Fruit fly (Drosophila melanogaster) whole organism, embryonic: ENCODE measurements around the gene CG14795.

Source experiments
- Atf3 ChIP-seq: fragments of 200-800 bp; sonication (Bioruptor generic); optimal IDR thresholded peaks from 3 replicates; lab custom pipeline; 2016; ENCODE audit warnings: missing biosample characterization, missing genetic modification characterization
- Blimp-1 ChIP-seq: fragments of 200-800 bp; sonication (Bioruptor generic); optimal IDR thresholded peaks from 3 replicates; lab custom pipeline; 2018; ENCODE audit warnings: missing biosample characterization, missing genetic modification characterization, mild to moderate bottlenecking, moderate library complexity, missing genetic modification reagents
- CG11247 ChIP-seq: fragments of 200-800 bp; sonication (Bioruptor generic); IDR thresholded peaks from 2 replicates; pipeline ENCODE4 v1.3.6; 2022; ENCODE audit warnings: missing biosample characterization, missing genetic modification characterization
- CG12769 ChIP-seq: fragments of 200-800 bp; sonication (Bioruptor generic); optimal IDR thresholded peaks from 2 replicates; lab custom pipeline; 2019; ENCODE audit warnings: missing biosample characterization, mild to moderate bottlenecking, missing genetic modification characterization, moderate library complexity
- CG13424 ChIP-seq: fragments of 200-800 bp; sonication (Bioruptor generic); optimal IDR thresholded peaks from 2 replicates; lab custom pipeline; 2019; ENCODE audit warnings: missing biosample characterization, mild to moderate bottlenecking, missing genetic modification characterization, moderate library complexity
- CG14710 ChIP-seq: fragments of 200-800 bp; sonication (Bioruptor generic); optimal IDR thresholded peaks from 3 replicates; lab custom pipeline; 2019; ENCODE audit warnings: missing biosample characterization, mild to moderate bottlenecking, missing genetic modification characterization, moderate library complexity
- CG14860 ChIP-seq: fragments of 200-800 bp; sonication (Bioruptor generic); IDR thresholded peaks from 3 replicates; pipeline ENCODE4 v1.3.6; 2022; ENCODE audit warnings: missing biosample characterization, missing genetic modification characterization; ENCODE audit not compliant: partially characterized antibody
- CG14965 ChIP-seq: fragments of 200-800 bp; sonication (Bioruptor generic); optimal IDR thresholded peaks from 2 replicates; lab custom pipeline; 2016; ENCODE audit warnings: missing biosample characterization, missing genetic modification characterization, borderline replicate concordance
- CG17912 ChIP-seq: fragments of 200-800 bp; sonication (Bioruptor generic); optimal IDR thresholded peaks from 2 replicates; lab custom pipeline; 2018; ENCODE audit warnings: missing biosample characterization, mild to moderate bottlenecking, missing genetic modification characterization
- CG1792 ChIP-seq: fragments of 200-800 bp; sonication (Bioruptor generic); optimal IDR thresholded peaks from 2 replicates; lab custom pipeline; 2016; ENCODE audit warnings: missing biosample characterization, missing genetic modification characterization
- CG18619 ChIP-seq: fragments of 200-800 bp; sonication (Bioruptor generic); optimal IDR thresholded peaks from 3 replicates; lab custom pipeline; 2017; ENCODE audit warnings: missing biosample characterization, mild to moderate bottlenecking, missing genetic modification characterization
- CG3163 ChIP-seq: fragments of 200-800 bp; sonication (Bioruptor generic); optimal IDR thresholded peaks from 3 replicates; lab custom pipeline; 2016; ENCODE audit warnings: missing biosample characterization, missing genetic modification characterization
- CG6272 ChIP-seq: fragments of 200-800 bp; sonication (Bioruptor generic); IDR thresholded peaks from 2 replicates; pipeline ENCODE4 v1.3.6; 2022; ENCODE audit warnings: missing biosample characterization, missing genetic modification characterization
- CG6683 ChIP-seq: fragments of 200-800 bp; sonication (Bioruptor generic); optimal IDR thresholded peaks from 2 replicates; lab custom pipeline; 2017; ENCODE audit warnings: missing biosample characterization, mild to moderate bottlenecking, missing genetic modification characterization, missing genetic modification reagents
- CG8089 ChIP-seq: fragments of 200-800 bp; sonication (Bioruptor generic); optimal IDR thresholded peaks from 3 replicates; lab custom pipeline; 2016; ENCODE audit warnings: missing biosample characterization, missing genetic modification characterization
- CG8290 ChIP-seq, 3 experiments: fragments of 200-800 bp; sonication (Bioruptor generic); optimal IDR thresholded peaks; 2 replicates each; lab custom pipeline; 2016 to 2019; ENCODE audit warnings: missing biosample characterization in 3 of 3, missing genetic modification characterization in 3 of 3, mild to moderate bottlenecking in 2 of 3, moderate library complexity in 1 of 3
- CG9797 ChIP-seq: fragments of 200-800 bp; sonication (Bioruptor generic); optimal IDR thresholded peaks from 3 replicates; lab custom pipeline; 2018; ENCODE audit warnings: missing biosample characterization, mild to moderate bottlenecking, missing genetic modification characterization
- CG9876 ChIP-seq: fragments of 200-800 bp; sonication (Bioruptor generic); optimal IDR thresholded peaks from 2 replicates; lab custom pipeline; 2016; ENCODE audit warnings: missing biosample characterization, missing genetic modification characterization
- CG9932 ChIP-seq: fragments of 200-800 bp; sonication (Bioruptor generic); IDR thresholded peaks from 2 replicates; pipeline ENCODE4 v1.3.6; 2022; ENCODE audit warnings: missing biosample characterization, missing genetic modification characterization
- Dad ChIP-seq: fragments of 200-800 bp; sonication (Bioruptor generic); optimal IDR thresholded peaks from 3 replicates; lab custom pipeline; 2016; ENCODE audit warnings: missing biosample characterization, missing genetic modification characterization
- Doc3 ChIP-seq: fragments of 200-800 bp; sonication (Bioruptor generic); IDR thresholded peaks from 3 replicates; pipeline ENCODE4 v1.3.6; 2022; ENCODE audit warnings: missing biosample characterization, missing genetic modification characterization; ENCODE audit not compliant: partially characterized antibody
- ERR ChIP-seq: fragments of 200-800 bp; sonication (Bioruptor generic); optimal IDR thresholded peaks from 2 replicates; lab custom pipeline; 2016; ENCODE audit warnings: missing biosample characterization, missing genetic modification characterization
- Eip74EF ChIP-seq, 2 experiments: fragments of 200-800 bp in 1 of 2; fragments of >200 bp in 1 of 2; sonication (Bioruptor generic) in 1 of 2; optimal IDR thresholded peaks; 2 replicates each; lab custom pipeline; 2017 to 2019; ENCODE audit warnings: missing biosample characterization in 2 of 2, missing genetic modification characterization in 2 of 2, mild to moderate bottlenecking in 1 of 2, moderate library complexity in 1 of 2
- Lhr ChIP-seq: fragments of 200-800 bp; sonication (Bioruptor generic); optimal IDR thresholded peaks from 3 replicates; lab custom pipeline; 2017; ENCODE audit warnings: mild to moderate bottlenecking, missing biosample characterization, missing genetic modification reagents, missing genetic modification characterization
- Nf-YB ChIP-seq: fragments of 200-800 bp; sonication (Bioruptor generic); optimal IDR thresholded peaks from 3 replicates; lab custom pipeline; 2019; ENCODE audit warnings: missing biosample characterization, mild to moderate bottlenecking, missing genetic modification characterization, moderate library complexity
- Side ChIP-seq: fragments of 200-800 bp; sonication (Bioruptor generic); optimal IDR thresholded peaks from 2 replicates; lab custom pipeline; 2016; ENCODE audit warnings: missing biosample characterization, missing genetic modification characterization
- Xrp1 ChIP-seq: fragments of 200-800 bp; sonication (Bioruptor generic); IDR thresholded peaks from 2 replicates; pipeline ENCODE4 v1.3.6; 2022; ENCODE audit warnings: missing biosample characterization, missing genetic modification characterization
- ara ChIP-seq: fragments of 200-800 bp; sonication (Bioruptor generic); IDR thresholded peaks from 2 replicates; pipeline ENCODE4 v1.3.6; 2022; ENCODE audit warnings: missing biosample characterization, missing genetic modification characterization
- chn ChIP-seq: fragments of 200-800 bp; sonication (Bioruptor generic); optimal IDR thresholded peaks from 2 replicates; lab custom pipeline; 2016; ENCODE audit warnings: missing biosample characterization, missing genetic modification characterization
- crc ChIP-seq: fragments of 200-800 bp; sonication (Bioruptor generic); optimal IDR thresholded peaks from 2 replicates; lab custom pipeline; 2016; ENCODE audit warnings: missing biosample characterization, missing genetic modification characterization
- crp ChIP-seq, 2 experiments: fragments of 200-800 bp; sonication (Bioruptor generic); optimal IDR thresholded peaks; 2 replicates in 1 of 2; 3 replicates in 1 of 2; lab custom pipeline; 2017; ENCODE audit warnings: missing biosample characterization in 2 of 2, missing genetic modification characterization in 2 of 2, mild to moderate bottlenecking in 1 of 2, moderate library complexity in 1 of 2
- dm ChIP-seq: fragments of 200-800 bp; sonication (Bioruptor generic); optimal IDR thresholded peaks from 3 replicates; lab custom pipeline; 2016; ENCODE audit warnings: missing biosample characterization, missing genetic modification characterization
- dmrt11E ChIP-seq: fragments of 200-800 bp; sonication (Bioruptor generic); optimal IDR thresholded peaks from 3 replicates; lab custom pipeline; 2018; ENCODE audit warnings: missing biosample characterization, mild to moderate bottlenecking, missing genetic modification characterization, moderate library complexity
- dmrt99B ChIP-seq: fragments of 200-800 bp; sonication (Bioruptor generic); optimal IDR thresholded peaks from 2 replicates; lab custom pipeline; 2018; ENCODE audit warnings: missing biosample characterization, mild to moderate bottlenecking, missing genetic modification characterization, moderate library complexity
- eve ChIP-seq, 2 experiments: fragments of >200 bp; optimal IDR thresholded peaks; 2 replicates each; lab custom pipeline; 2017; ENCODE audit warnings: missing biosample characterization in 2 of 2, missing genetic modification characterization in 2 of 2
- exex ChIP-seq: fragments of 200-800 bp; sonication (Bioruptor generic); optimal IDR thresholded peaks from 4 replicates; lab custom pipeline; 2018; ENCODE audit warnings: missing biosample characterization, mild to moderate bottlenecking, missing genetic modification characterization, moderate library complexity
- gfzf ChIP-seq: fragments of 200-800 bp; sonication (Bioruptor generic); optimal IDR thresholded peaks from 2 replicates; lab custom pipeline; 2016; ENCODE audit warnings: missing biosample characterization, mild to moderate bottlenecking, missing genetic modification characterization, moderate library complexity
- lola ChIP-seq, 3 experiments: fragments of >200 bp in 2 of 3; fragments of 200-800 bp in 1 of 3; sonication (Bioruptor generic) in 1 of 3; optimal IDR thresholded peaks; 2 replicates each; lab custom pipeline; 2017 to 2019; ENCODE audit warnings: missing biosample characterization in 3 of 3, missing genetic modification characterization in 3 of 3, mild to moderate bottlenecking in 1 of 3, moderate library complexity in 1 of 3
- nerfin-1 ChIP-seq: fragments of 200-800 bp; sonication (Bioruptor generic); optimal IDR thresholded peaks from 3 replicates; lab custom pipeline; 2019; ENCODE audit warnings: missing biosample characterization, mild to moderate bottlenecking, missing genetic modification characterization, moderate library complexity
- onecut ChIP-seq: fragments of 200-800 bp; sonication (Bioruptor generic); IDR thresholded peaks from 2 replicates; pipeline ENCODE4 v1.3.6; 2022; ENCODE audit warnings: missing biosample characterization, missing genetic modification characterization
- pfk ChIP-seq: fragments of 200-800 bp; sonication (Bioruptor generic); optimal IDR thresholded peaks from 2 replicates; lab custom pipeline; 2018; ENCODE audit warnings: missing biosample characterization, mild to moderate bottlenecking, missing genetic modification characterization, moderate library complexity
- pzg ChIP-seq: fragments of 200-800 bp; sonication (Bioruptor generic); optimal IDR thresholded peaks from 3 replicates; lab custom pipeline; 2018; ENCODE audit warnings: missing biosample characterization, mild to moderate bottlenecking, missing genetic modification characterization, moderate library complexity
- slbo ChIP-seq: fragments of 200-800 bp; sonication (Bioruptor generic); IDR thresholded peaks from 2 replicates; pipeline ENCODE4 v1.3.6; 2022; ENCODE audit warnings: missing biosample characterization, missing genetic modification characterization
- sna ChIP-seq: fragments of 200-800 bp; sonication (Bioruptor generic); IDR thresholded peaks from 2 replicates; pipeline ENCODE4 v1.3.6; 2022; ENCODE audit warnings: missing biosample characterization, missing genetic modification characterization; ENCODE audit not compliant: partially characterized antibody
- ssp ChIP-seq: fragments of 200-800 bp; sonication (Bioruptor generic); IDR thresholded peaks from 2 replicates; pipeline ENCODE4 v1.3.6; 2022; ENCODE audit warnings: missing biosample characterization, missing genetic modification characterization
- sug ChIP-seq: fragments of 200-800 bp; optimal IDR thresholded peaks from 2 replicates; lab custom pipeline; 2019; ENCODE audit warnings: missing biosample characterization, mild to moderate bottlenecking, missing genetic modification characterization, moderate library complexity
- zfh1 ChIP-seq: fragments of 200-800 bp; sonication (Bioruptor generic); IDR thresholded peaks from 3 replicates; pipeline ENCODE4 v1.3.6; 2022; ENCODE audit warnings: missing biosample characterization, missing genetic modification characterization
- zfh2 ChIP-seq: fragments of 200-800 bp; sonication (Bioruptor generic); optimal IDR thresholded peaks from 2 replicates; lab custom pipeline; 2016; ENCODE audit warnings: missing biosample characterization, missing genetic modification characterization

Gene CG14795

DNA sequence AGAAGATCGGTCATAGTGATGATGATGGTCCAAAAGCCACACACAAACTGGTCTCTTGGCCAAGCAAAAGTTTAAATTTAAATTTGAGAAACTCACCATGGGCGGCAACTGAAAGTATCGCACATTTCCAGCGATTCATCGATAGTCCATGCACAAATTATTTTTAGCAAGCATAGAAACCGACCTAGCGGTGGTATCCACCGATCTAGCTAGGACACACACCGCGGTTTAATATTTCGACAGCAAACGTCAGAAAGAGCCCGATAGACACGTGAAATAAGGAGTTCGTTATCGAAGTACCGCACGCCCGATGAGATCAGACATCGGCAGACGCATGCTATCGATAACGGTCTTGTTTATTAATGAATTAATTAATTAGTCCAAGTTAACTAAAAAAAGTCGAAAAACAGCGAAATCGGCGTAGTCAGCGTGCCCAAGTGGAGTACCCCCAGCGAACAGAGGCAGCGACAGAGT, at the start of gene CG14795 (continued):
- TF ChIP-seq CG9797 = peak; percentile 85
- peak; percentile 41; the same call in 1 of the 2 replicates for TF ChIP-seq Xrp1
- TF ChIP-seq eve (GFP tag; optimal IDR thresholded peaks at IDR 0.05; lab: Kevin White, UChicago) = no peak
- TF ChIP-seq sug = peak; percentile 63
- TF ChIP-seq slbo (GFP tag; lab: Robert Waterston, UW) = peak; percentile 51; the same call in 1 of the 2 replicates
- TF ChIP-seq lola (GFP tag; optimal IDR thresholded peaks at IDR 0.05; lab: Kevin White, UChicago) = peak in 1 of 3 experiments; percentile 20
- TF ChIP-seq CG1792 = peak; percentile 66
- TF ChIP-seq exex = peak; percentile 31
- peak; percentile 25; the same call in 1 of the 2 replicates for TF ChIP-seq ara (GFP tag; lab: Robert Waterston, UW)
- peak; percentile 33; the same call in 1 of the 2 replicates for TF ChIP-seq CG6272 (GFP tag; lab: Robert Waterston, UW)
- TF ChIP-seq CG17912 (GFP tag; lab: Kevin White, UChicago) = peak; percentile 69
- no peak for TF ChIP-seq crc (GFP tag; lab: Kevin White, UChicago)
- TF ChIP-seq CG13424 (tag; lab: Kevin White, UChicago) = peak; percentile 45
- peak; percentile 88 for TF ChIP-seq Doc3 (GFP tag; lab: Robert Waterston, UW)
- TF ChIP-seq CG9876 (GFP tag; lab: Kevin White, UChicago) = peak; percentile 52
- TF ChIP-seq ERR = peak; percentile 6
- TF ChIP-seq sna = peak; percentile 89
- no peak for TF ChIP-seq dmrt99B
- TF ChIP-seq Side = no peak
- TF ChIP-seq CG12769 = peak; percentile 49
- TF ChIP-seq nerfin-1 (tag; lab: Kevin White, UChicago) = peak; percentile 13
- TF ChIP-seq CG18619 = no peak
- no peak for TF ChIP-seq Eip74EF (GFP tag; optimal IDR thresholded peaks at IDR 0.05; lab: Kevin White, UChicago)
- peak; percentile 80 for TF ChIP-seq dm (GFP tag; lab: Kevin White, UChicago)
- peak; percentile 40 for TF ChIP-seq Dad
- TF ChIP-seq Atf3 (GFP tag; lab: Kevin White, UChicago) = peak; percentile 8
- no peak for TF ChIP-seq CG8290 (GFP tag; optimal IDR thresholded peaks at IDR 0.05; lab: Kevin White, UChicago)
- peak in 1 of 2 experiments; percentile 81 for TF ChIP-seq CG8290 (tag; optimal IDR thresholded peaks at IDR 0.05; lab: Kevin White, UChicago)
- TF ChIP-seq pfk (GFP tag; lab: Kevin White, UChicago) = no peak
- peak; percentile 39 for TF ChIP-seq zfh2 (GFP tag; lab: Kevin White, UChicago)
- TF ChIP-seq CG3163 (GFP tag; lab: Kevin White, UChicago) = peak; percentile 13
- TF ChIP-seq gfzf (GFP tag; lab: Kevin White, UChicago) = peak; percentile 89
- TF ChIP-seq Lhr = peak; percentile 93
- TF ChIP-seq CG11247 = no peak
- TF ChIP-seq CG14710 (tag; lab: Kevin White, UChicago) = peak; percentile 75
- TF ChIP-seq Nf-YB = peak; percentile 4
- TF ChIP-seq chn (GFP tag; lab: Kevin White, UChicago) = peak; percentile 55
- TF ChIP-seq dmrt11E (tag; lab: Kevin White, UChicago) = peak; percentile 8
- no peak for TF ChIP-seq CG8089 (GFP tag; lab: Kevin White, UChicago)
- no peak for TF ChIP-seq onecut (GFP tag; lab: Robert Waterston, UW)
- 0 out of 2 replicates have a peak, but pooled peaks have one; percentile 28 for TF ChIP-seq ssp
- peak; percentile 72 for TF ChIP-seq CG9932
- TF ChIP-seq pzg = peak; percentile 99
- peak; percentile 53; the same call in 1 of the 3 replicates for TF ChIP-seq zfh1
- peak; percentile 4 for TF ChIP-seq Blimp-1 (GFP tag; lab: Kevin White, UChicago)
- peak; percentile 35 for TF ChIP-seq CG6683 (GFP tag; lab: Kevin White, UChicago)
- peak in 1 of 2 experiments; percentile 17 for TF ChIP-seq crp (GFP tag; optimal IDR thresholded peaks at IDR 0.05; lab: Kevin White, UChicago)
- peak; percentile 85 for TF ChIP-seq CG14860 (GFP tag; lab: Robert Waterston, UW)
- no peak for TF ChIP-seq CG14965 (GFP tag; lab: Kevin White, UChicago)
